Worm (Caenorhabditis elegans) whole organism, late embryonic: Measurements from ENCODE around the gene scrm-7.

Experiments
- C08G9.2 ChIP-seq: sonication (generic microtip); optimal IDR thresholded peaks from 2 replicates; lab custom pipeline; 2016; ENCODE audit warnings: mild to moderate bottlenecking, missing genetic modification characterization, moderate library complexity, missing compliant biosample characterization
- ceh-45 ChIP-seq: fragments of 200-800 bp; sonication (Bioruptor generic); IDR thresholded peaks from 2 replicates; pipeline ENCODE4 v1.3.6; 2022; ENCODE audit warnings: missing genetic modification reagents, missing genetic modification characterization, missing compliant biosample characterization
- ets-4 ChIP-seq: sonication (generic microtip); optimal IDR thresholded peaks from 2 replicates; lab custom pipeline; 2016; ENCODE audit warnings: missing genetic modification characterization, missing compliant biosample characterization
- pag-3 ChIP-seq: sonication (generic microtip); optimal IDR thresholded peaks from 2 replicates; lab custom pipeline; 2016; ENCODE audit warnings: missing compliant biosample characterization, missing genetic modification characterization, borderline replicate concordance

DNA sequence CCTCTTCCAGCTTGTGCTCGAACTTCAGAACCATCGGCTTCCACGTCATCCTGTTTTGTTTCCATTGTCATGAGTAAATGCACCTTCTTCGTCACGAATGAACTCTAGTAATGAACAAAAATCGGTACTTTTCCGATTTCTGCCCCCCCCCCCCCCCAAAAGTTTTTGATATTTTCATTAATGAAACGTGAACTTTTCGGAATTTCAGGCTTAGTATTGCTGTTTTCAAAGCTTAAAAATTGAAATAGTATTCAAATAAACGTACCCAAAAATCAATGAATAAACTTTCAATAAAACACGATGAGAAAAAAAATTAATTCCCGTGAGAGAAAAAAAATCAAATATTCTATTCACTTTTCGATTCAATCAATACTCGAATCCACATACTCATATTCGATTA, at the start of gene scrm-7, which contains the start of gene Y50E8A.10:
- no peak for TF ChIP-seq pag-3 (tag; lab: Kevin White, UChicago)
- no peak for TF ChIP-seq C08G9.2 (tag; lab: Kevin White, UChicago)
- no peak for TF ChIP-seq ets-4 (tag; lab: Kevin White, UChicago)
- TF ChIP-seq ceh-45 (GFP tag; lab: Robert Waterston, UW), result no peak
